Fruit fly (Drosophila melanogaster) whole organism, prepupa: ENCODE measurements around the gene Ir68b.
A peak's percentile ranks its signal among the peaks of the same experiment; 100 is the strongest.

Experiments used
- Blimp-1 ChIP-seq: fragments of 200-800 bp; sonication (Bioruptor generic); optimal IDR thresholded peaks from 3 replicates; lab custom pipeline; 2017; ENCODE audit warnings: missing biosample characterization, missing genetic modification characterization, mild to moderate bottlenecking, moderate library complexity, missing genetic modification reagents
- CG10631 ChIP-seq: fragments of 200-800 bp; sonication (Bioruptor generic); optimal IDR thresholded peaks from 2 replicates; lab custom pipeline; 2016; ENCODE audit warnings: missing biosample characterization, missing genetic modification characterization
- CG11294 ChIP-seq: fragments of 200-800 bp; sonication (Bioruptor generic); IDR thresholded peaks from 2 replicates; pipeline ENCODE4 v1.3.6; 2022; ENCODE audit warnings: missing biosample characterization, missing genetic modification characterization
- CG15336 ChIP-seq: fragments of 200-800 bp; sonication (Bioruptor generic); IDR thresholded peaks from 2 replicates; pipeline ENCODE4 v1.3.6; 2022; ENCODE audit warnings: missing biosample characterization, missing genetic modification characterization
- CG1621 ChIP-seq: fragments of 200-800 bp; sonication (Bioruptor generic); optimal IDR thresholded peaks from 3 replicates; lab custom pipeline; 2018; ENCODE audit warnings: missing biosample characterization, mild to moderate bottlenecking, missing genetic modification characterization
- CG16779 ChIP-seq: fragments of 200-800 bp; sonication (Bioruptor generic); optimal IDR thresholded peaks from 3 replicates; lab custom pipeline; 2017; ENCODE audit warnings: missing biosample characterization, mild to moderate bottlenecking, missing genetic modification characterization
- CG31627 ChIP-seq: fragments of 200-800 bp; sonication (Bioruptor generic); optimal IDR thresholded peaks from 3 replicates; lab custom pipeline; 2016; ENCODE audit warnings: missing biosample characterization, missing genetic modification characterization
- CG32006 ChIP-seq: fragments of 200-800 bp; sonication (Bioruptor generic); optimal IDR thresholded peaks from 3 replicates; lab custom pipeline; 2017; ENCODE audit warnings: missing biosample characterization, mild to moderate bottlenecking, missing genetic modification characterization
- CG34406 ChIP-seq: fragments of 200-800 bp; sonication (Bioruptor generic); optimal IDR thresholded peaks from 3 replicates; lab custom pipeline; 2016; ENCODE audit warnings: missing biosample characterization, missing genetic modification characterization
- CG4318 ChIP-seq: fragments of 200-800 bp; sonication (Bioruptor generic); optimal IDR thresholded peaks from 3 replicates; lab custom pipeline; 2017; ENCODE audit warnings: missing biosample characterization, mild to moderate bottlenecking, missing genetic modification characterization
- CG6163 ChIP-seq: fragments of 200-800 bp; sonication (Bioruptor generic); IDR thresholded peaks from 3 replicates; pipeline ENCODE4 v1.3.6; 2022; ENCODE audit warnings: missing biosample characterization, missing genetic modification characterization
- CG6792 ChIP-seq: fragments of 200-800 bp; sonication (Bioruptor generic); optimal IDR thresholded peaks from 3 replicates; lab custom pipeline; 2016; ENCODE audit warnings: missing biosample characterization, missing genetic modification characterization
- CG6808 ChIP-seq: fragments of 200-800 bp; sonication (Bioruptor generic); optimal IDR thresholded peaks from 3 replicates; lab custom pipeline; 2017; ENCODE audit warnings: missing biosample characterization, missing genetic modification characterization, mild to moderate bottlenecking, moderate library complexity, missing genetic modification reagents
- CG8632 ChIP-seq: fragments of 200-800 bp; sonication (Bioruptor generic); optimal IDR thresholded peaks from 3 replicates; lab custom pipeline; 2016; ENCODE audit warnings: missing biosample characterization, missing genetic modification characterization
- CG9139 ChIP-seq: fragments of 200-800 bp; sonication (Bioruptor generic); optimal IDR thresholded peaks from 3 replicates; lab custom pipeline; 2017; ENCODE audit warnings: missing biosample characterization, mild to moderate bottlenecking, missing genetic modification characterization
- Eip78C ChIP-seq: fragments of 200-800 bp; sonication (Bioruptor generic); peaks from one replicate; lab custom pipeline; 2016; ENCODE audit warnings: missing biosample characterization, missing genetic modification characterization
- Eip93F ChIP-seq: fragments of 200-800 bp; sonication (Bioruptor generic); optimal IDR thresholded peaks from 2 replicates; lab custom pipeline; 2016; ENCODE audit warnings: missing biosample characterization, mild to moderate bottlenecking, missing genetic modification characterization
- Ets96B ChIP-seq: fragments of 200-800 bp; optimal IDR thresholded peaks from 2 replicates; lab custom pipeline; 2019; ENCODE audit warnings: missing biosample characterization, mild to moderate bottlenecking, missing genetic modification characterization, moderate library complexity
- Gug ChIP-seq: fragments of 200-800 bp; sonication (Bioruptor generic); IDR thresholded peaks from 2 replicates; pipeline ENCODE4 v1.3.6; 2022; ENCODE audit warnings: missing biosample characterization, missing genetic modification characterization
- Hr38 ChIP-seq: sonication (Bioruptor generic); optimal IDR thresholded peaks from 2 replicates; lab custom pipeline; 2016; ENCODE audit warnings: missing biosample characterization, missing genetic modification characterization
- Hr39 ChIP-seq: fragments of 200-800 bp; sonication (Bioruptor generic); optimal IDR thresholded peaks from 2 replicates; lab custom pipeline; 2016; ENCODE audit warnings: missing biosample characterization, missing genetic modification characterization
- Hr4 ChIP-seq: fragments of 200-800 bp; sonication (Bioruptor generic); optimal IDR thresholded peaks from 3 replicates; lab custom pipeline; 2016; ENCODE audit warnings: missing biosample characterization, missing genetic modification characterization
- Met ChIP-seq: fragments of 200-800 bp; sonication (Bioruptor generic); optimal IDR thresholded peaks from 3 replicates; lab custom pipeline; 2016; ENCODE audit warnings: missing biosample characterization, missing genetic modification characterization
- Sox102F ChIP-seq: fragments of 200-800 bp; sonication (Bioruptor generic); optimal IDR thresholded peaks from 2 replicates; lab custom pipeline; 2016; ENCODE audit warnings: missing biosample characterization, mild to moderate bottlenecking, missing genetic modification characterization
- Sox14 ChIP-seq: fragments of 200-800 bp; sonication (Bioruptor generic); optimal IDR thresholded peaks from 3 replicates; lab custom pipeline; 2016; ENCODE audit warnings: missing biosample characterization, missing genetic modification characterization
- acj6 ChIP-seq: fragments of 200-800 bp; sonication (Bioruptor generic); optimal IDR thresholded peaks from 3 replicates; lab custom pipeline; 2016; ENCODE audit warnings: missing biosample characterization, missing genetic modification characterization
- cyc ChIP-seq: fragments of 200-800 bp; sonication (Bioruptor generic); optimal IDR thresholded peaks from 3 replicates; lab custom pipeline; 2016; ENCODE audit warnings: missing biosample characterization, missing genetic modification characterization
- dac ChIP-seq: fragments of 200-800 bp; sonication (Bioruptor generic); optimal IDR thresholded peaks from 2 replicates; lab custom pipeline; 2017; ENCODE audit warnings: missing biosample characterization, mild to moderate bottlenecking, missing genetic modification characterization
- dsx ChIP-seq: fragments of 200-800 bp; optimal IDR thresholded peaks from 3 replicates; lab custom pipeline; 2019; ENCODE audit warnings: missing biosample characterization, mild to moderate bottlenecking, missing genetic modification characterization, moderate library complexity; ENCODE audit not compliant: poor library complexity, severe bottlenecking
- esn ChIP-seq: fragments of 200-800 bp; sonication (Bioruptor generic); optimal IDR thresholded peaks from 2 replicates; lab custom pipeline; 2016; ENCODE audit warnings: missing biosample characterization, mild to moderate bottlenecking, missing genetic modification characterization, moderate library complexity
- fd59A ChIP-seq: fragments of 200-800 bp; sonication (Bioruptor generic); optimal IDR thresholded peaks from 2 replicates; lab custom pipeline; 2017; ENCODE audit warnings: missing biosample characterization, mild to moderate bottlenecking, missing genetic modification characterization, missing genetic modification reagents
- fd85E ChIP-seq: fragments of 200-800 bp; sonication (Bioruptor generic); optimal IDR thresholded peaks from 3 replicates; lab custom pipeline; 2016; ENCODE audit warnings: missing biosample characterization, missing genetic modification characterization
- fkh ChIP-seq: fragments of 200-800 bp; sonication (Bioruptor generic); optimal IDR thresholded peaks from 3 replicates; lab custom pipeline; 2017; ENCODE audit warnings: missing biosample characterization, mild to moderate bottlenecking, missing genetic modification characterization, moderate library complexity
- lz ChIP-seq: fragments of 200-800 bp; sonication (Bioruptor generic); optimal IDR thresholded peaks from 3 replicates; lab custom pipeline; 2016; ENCODE audit warnings: missing biosample characterization, missing genetic modification characterization
- net ChIP-seq: fragments of 200-800 bp; sonication (Bioruptor generic); optimal IDR thresholded peaks from 3 replicates; lab custom pipeline; 2016; ENCODE audit warnings: missing biosample characterization, missing genetic modification characterization
- ss ChIP-seq, 2 experiments: fragments of 200-800 bp; sonication (Bioruptor generic); optimal IDR thresholded peaks; 2 replicates in 1 of 2; 3 replicates in 1 of 2; lab custom pipeline; 2017 to 2018; ENCODE audit warnings: mild to moderate bottlenecking in 2 of 2, missing biosample characterization in 2 of 2, missing genetic modification characterization in 2 of 2, moderate library complexity in 1 of 2
- svp ChIP-seq: fragments of 200-800 bp; sonication (Bioruptor generic); peaks from one replicate; lab custom pipeline; 2016; ENCODE audit warnings: missing biosample characterization, missing genetic modification characterization
- topi ChIP-seq: fragments of 200-800 bp; sonication (Bioruptor generic); optimal IDR thresholded peaks from 3 replicates; lab custom pipeline; 2016; ENCODE audit warnings: missing biosample characterization, missing genetic modification characterization
- vri ChIP-seq: fragments of 200-800 bp; sonication (Bioruptor generic); optimal IDR thresholded peaks from 3 replicates; lab custom pipeline; 2016; ENCODE audit warnings: missing biosample characterization, mild to moderate bottlenecking, missing genetic modification characterization

Ir68b gene

dm6 chr3L:12081679-12082520 is 45.3 kb downstream of the Ir68b start, which contains the start of gene Sema5c (continued):
- TF ChIP-seq dac (GFP tag; lab: Kevin White, UChicago) (no peak), CG6808 (GFP tag; lab: Kevin White, UChicago) (peak; percentile 37), Sox14 (GFP tag; lab: Kevin White, UChicago) (no peak), cyc (peak; percentile 1), CG16779 (tag; lab: Kevin White, UChicago) (peak; percentile 68), ss (GFP tag; optimal IDR thresholded peaks at IDR 0.05; lab: Kevin White, UChicago) (peak; percentile 58 to 59), Met (peak; percentile 54), Hr39 (peak; percentile 48), CG6792 (GFP tag; lab: Kevin White, UChicago) (peak; percentile 56), CG8632 (GFP tag; lab: Kevin White, UChicago) (peak; percentile 80)

DNA sequence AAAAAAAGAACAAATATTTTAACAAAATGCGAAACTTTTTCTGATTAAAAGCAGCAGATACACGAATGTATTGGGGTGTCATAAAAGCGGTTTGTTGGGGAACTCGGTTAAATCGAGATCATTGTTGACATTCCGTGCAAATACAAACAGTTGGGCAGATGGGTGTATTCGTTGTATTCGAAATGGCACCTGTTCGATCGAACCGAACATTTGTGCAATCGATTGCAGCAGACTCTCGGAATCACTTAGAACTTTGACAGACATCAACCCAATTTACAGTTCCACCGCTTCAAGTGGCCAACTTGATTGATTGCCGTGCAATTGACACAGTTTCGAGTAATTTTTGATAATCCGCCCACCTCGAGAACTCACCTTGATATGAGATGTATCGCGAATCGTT is 46.8 kb downstream of the Ir68b start:
- no peak for TF ChIP-seq CG15336
- no peak for TF ChIP-seq CG4318
- peak; percentile 41 for TF ChIP-seq svp
- no peak for TF ChIP-seq CG10631
- TF ChIP-seq Ets96B (tag; lab: Kevin White, UChicago): no peak
- TF ChIP-seq Gug: no peak
- no peak for TF ChIP-seq acj6 (GFP tag; lab: Kevin White, UChicago)
- no peak for TF ChIP-seq fkh (GFP tag; lab: Kevin White, UChicago)
- peak; percentile 13 for TF ChIP-seq esn (GFP tag; lab: Kevin White, UChicago)
- no peak for TF ChIP-seq fd85E (GFP tag; lab: Kevin White, UChicago)
- TF ChIP-seq Eip78C (GFP tag; lab: Kevin White, UChicago): peak; percentile 31
- TF ChIP-seq dsx: no peak

DNA sequence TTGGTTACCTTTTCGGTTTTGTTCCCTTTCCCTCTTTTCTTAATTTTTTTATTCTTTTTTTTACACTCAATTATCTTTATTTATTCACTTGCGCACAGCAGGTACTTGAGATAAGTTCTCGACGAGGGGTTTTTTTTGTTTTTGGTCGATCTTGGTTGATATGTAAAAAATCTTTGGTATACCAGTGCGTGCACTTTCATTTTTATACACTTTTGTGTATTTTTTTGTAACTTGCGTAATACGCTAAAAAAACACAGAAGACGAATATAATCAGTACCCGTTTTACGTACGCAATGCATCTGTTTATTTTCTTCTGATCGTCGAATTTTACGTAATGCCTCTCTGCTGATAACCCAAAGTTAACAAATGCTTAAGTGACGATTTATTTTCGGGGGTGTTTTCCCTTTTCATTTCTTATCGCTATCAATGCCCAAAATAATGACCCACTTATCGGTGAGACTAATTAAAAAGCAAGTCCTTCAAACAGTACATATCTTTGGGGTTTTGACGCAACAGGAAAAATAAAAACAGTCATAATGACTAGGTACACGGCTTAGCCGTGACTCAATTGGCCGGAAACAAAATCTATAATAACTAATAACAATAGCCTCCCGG is 47.8 kb downstream of the Ir68b start:
- TF ChIP-seq lz: no peak
- TF ChIP-seq fd59A (GFP tag; lab: Kevin White, UChicago): no peak
- TF ChIP-seq CG31627: no peak
- no peak for TF ChIP-seq esn (GFP tag; lab: Kevin White, UChicago)
- TF ChIP-seq Eip93F (GFP tag; lab: Kevin White, UChicago): no peak
- TF ChIP-seq Sox102F (GFP tag; lab: Kevin White, UChicago): peak; percentile 25
- TF ChIP-seq vri: peak; percentile 95
- TF ChIP-seq Eip78C (GFP tag; lab: Kevin White, UChicago): peak; percentile 38
- TF ChIP-seq net (GFP tag; lab: Kevin White, UChicago): no peak
- TF ChIP-seq CG1621 (tag; lab: Kevin White, UChicago): no peak
- no peak for TF ChIP-seq CG9139 (GFP tag; lab: Kevin White, UChicago)
- TF ChIP-seq Blimp-1 (GFP tag; lab: Kevin White, UChicago): peak; percentile 70
- no peak for TF ChIP-seq Hr4 (GFP tag; lab: Kevin White, UChicago)
- TF ChIP-seq topi (GFP tag; lab: Kevin White, UChicago): no peak
- no peak for TF ChIP-seq Hr38 (GFP tag; lab: Kevin White, UChicago)
- TF ChIP-seq Hr39: no peak
- TF ChIP-seq CG6163 (GFP tag; lab: Robert Waterston, UW): no peak
- no peak for TF ChIP-seq CG34406
- no peak for TF ChIP-seq CG32006 (GFP tag; lab: Kevin White, UChicago)
- TF ChIP-seq CG11294 (GFP tag; lab: Robert Waterston, UW): no peak
- TF ChIP-seq svp: peak; percentile 22
